Worm (Caenorhabditis elegans): ENCODE results near the gene F10C1.8.

The F10C1.8 gene

ce11 chrII:5777372-5777771 lies 23.1 kb downstream of the F10C1.8 start:
- TF ChIP-seq mxl-2 (GFP tag; conservative IDR thresholded peaks at IDR 0.05): no peak
- TF ChIP-seq ztf-11 (tag; optimal IDR thresholded peaks at IDR 0.05): no peak
- TF ChIP-seq rbr-2 (tag; optimal IDR thresholded peaks at IDR 0.05): no peak
- no peak for TF ChIP-seq hlh-30 (tag; optimal IDR thresholded peaks at IDR 0.05; ENCODE audit: insufficient read depth)
- TF ChIP-seq aly-2 (tag; optimal IDR thresholded peaks at IDR 0.05): no peak
- no peak for TF ChIP-seq spr-3 (GFP tag; optimal IDR thresholded peaks at IDR 0.05)
- TF ChIP-seq nhr-42 (GFP tag; IDR thresholded peaks at IDR 0.05): no peak
- TF ChIP-seq nhr-102 (tag; optimal IDR thresholded peaks at IDR 0.05): no peak
- TF ChIP-seq R02D3.7 (tag; optimal IDR thresholded peaks at IDR 0.05): no peak
- TF ChIP-seq zip-11 (GFP tag; IDR thresholded peaks at IDR 0.05): no peak
- no peak for TF ChIP-seq lin-13 (GFP tag; optimal IDR thresholded peaks at IDR 0.05)
- no peak for TF ChIP-seq jun-1 (tag; optimal IDR thresholded peaks at IDR 0.05)
- no peak for TF ChIP-seq gei-8 (GFP tag; optimal IDR thresholded peaks at IDR 0.05)
- TF ChIP-seq ceh-32 (tag; optimal IDR thresholded peaks at IDR 0.05; ENCODE audit: poor library complexity): no peak
- TF ChIP-seq lin-15B (tag; optimal IDR thresholded peaks at IDR 0.05): no peak
- TF ChIP-seq aha-1 (tag): no peak
- TF ChIP-seq ama-1 (optimal IDR thresholded peaks at IDR 0.05): no peak

- TF ChIP-seq aha-1 (tag) (peak; percentile 29), nhr-48 (tag; optimal IDR thresholded peaks at IDR 0.05) (no peak), hmg-1.1 (GFP tag; IDR thresholded peaks at IDR 0.05) (peak; percentile 47), Y75B8A.6 (GFP tag; IDR thresholded peaks at IDR 0.05) (no peak), cey-2 (tag; optimal IDR thresholded peaks at IDR 0.05; ENCODE audit: borderline replicate concordance, insufficient read depth) (no peak), mes-2 (tag; optimal IDR thresholded peaks at IDR 0.05; ENCODE audit: poor library complexity, severe bottlenecking) (peak; percentile 37), hlh-11 (tag; optimal IDR thresholded peaks at IDR 0.05) (peak; percentile 50), lsy-2 (tag; optimal IDR thresholded peaks at IDR 0.05) (peak in 1 of 2 experiments; percentile 30), unc-62 (GFP tag; optimal IDR thresholded peaks at IDR 0.05 in 1 of 2) (peak in 1 of 2 experiments; percentile 0), unc-62 (tag; optimal IDR thresholded peaks at IDR 0.05) (no peak), dmd-6 (GFP tag; IDR thresholded peaks at IDR 0.05) (no peak), nhr-11 (tag; optimal IDR thresholded peaks at IDR 0.05) (peak; percentile 11)
These were observed 25.6 kb downstream of the F10C1.8 start for ce11 chrII:5779866-5780265.

- peak; percentile 60 for TF ChIP-seq dmd-6 (GFP tag; IDR thresholded peaks at IDR 0.05)
- TF ChIP-seq F49E8.2 (tag; optimal IDR thresholded peaks at IDR 0.05; ENCODE audit: borderline replicate concordance): peak; percentile 78
- TF ChIP-seq duxl-1 (tag; optimal IDR thresholded peaks at IDR 0.05; ENCODE audit: poor library complexity): peak; percentile 79
- peak in 1 of 2 experiments; percentile 92 for TF ChIP-seq unc-62 (GFP tag; optimal IDR thresholded peaks at IDR 0.05 in 1 of 2)
- no peak for TF ChIP-seq unc-62 (tag; optimal IDR thresholded peaks at IDR 0.05)
- TF ChIP-seq dve-1 (tag; optimal IDR thresholded peaks at IDR 0.05; ENCODE audit: insufficient read depth): peak; percentile 69
- TF ChIP-seq mep-1 (tag; optimal IDR thresholded peaks at IDR 0.05): peak; percentile 65
- peak; percentile 38; the same call in 1 of the 2 replicates for TF ChIP-seq madf-9 (GFP tag; conservative IDR thresholded peaks at IDR 0.05)
- TF ChIP-seq hif-1 (tag; optimal IDR thresholded peaks at IDR 0.05): peak in 1 of 2 experiments; percentile 12
- TF ChIP-seq hlh-30 (tag; optimal IDR thresholded peaks at IDR 0.05; ENCODE audit: insufficient read depth): peak; percentile 62
- peak; percentile 84 for TF ChIP-seq spr-3 (GFP tag; optimal IDR thresholded peaks at IDR 0.05)
- TF ChIP-seq dpl-1 (GFP tag; optimal IDR thresholded peaks at IDR 0.05): peak; percentile 12
- peak; percentile 76 for TF ChIP-seq mdt-29 (GFP tag; IDR thresholded peaks at IDR 0.05)
- TF ChIP-seq tag-97 (GFP tag; IDR thresholded peaks at IDR 0.05): 0 out of 2 replicates have a peak, but pooled peaks have one; percentile 28
- TF ChIP-seq F26F4.8 (GFP tag; conservative IDR thresholded peaks at IDR 0.05): peak; percentile 54; the same call in 1 of the 2 replicates
- 0 out of 2 replicates have a peak, but pooled peaks have one; percentile 38 for TF ChIP-seq Y105C5A.15 (GFP tag; IDR thresholded peaks at IDR 0.05)
- TF ChIP-seq Y48G9A.11 (GFP tag; IDR thresholded peaks at IDR 0.05): peak; percentile 84
- no peak for TF ChIP-seq unc-39 (tag; optimal IDR thresholded peaks at IDR 0.05)
- no peak for TF ChIP-seq daf-8 (GFP tag; IDR thresholded peaks at IDR 0.05)
- TF ChIP-seq aly-2 (tag; optimal IDR thresholded peaks at IDR 0.05): no peak
- peak; percentile 81 for TF ChIP-seq nhr-41 (GFP tag; IDR thresholded peaks at IDR 0.05)
- peak; percentile 23 for TF ChIP-seq zfp-2 (tag; optimal IDR thresholded peaks at IDR 0.05)
- TF ChIP-seq attf-4 (tag; optimal IDR thresholded peaks at IDR 0.05): no peak
- 0 out of 2 replicates have a peak, but pooled peaks have one; percentile 37 for TF ChIP-seq zip-11 (GFP tag; IDR thresholded peaks at IDR 0.05)
These were observed 28.0 kb downstream of the F10C1.8 start, which contains the start of gene K05F1.6 for ce11 chrII:5781935-5782921. Gene K05F1.6, plus strand, starts transcription at chrII:5782520.
